Worm (Caenorhabditis elegans) whole organism, young adult: ENCODE measurements around the gene srg-68.

Source experiments
- C06A6.2 ChIP-seq: fragments of 200-800 bp; sonication (Bioruptor generic); conservative IDR thresholded peaks from 2 replicates; pipeline ENCODE4 v1.3.6; 2022; ENCODE audit warnings: missing genetic modification characterization, missing compliant biosample characterization
- Y53G8AR.9 ChIP-seq: fragments of 200-800 bp; sonication (Bioruptor generic); conservative IDR thresholded peaks from 2 replicates; pipeline ENCODE4 v1.3.6; 2022; ENCODE audit warnings: missing genetic modification reagents, missing genetic modification characterization, missing compliant biosample characterization
- attf-3 ChIP-seq: fragments of 200-800 bp; sonication (Bioruptor generic); conservative IDR thresholded peaks from 2 replicates; pipeline ENCODE4 v1.3.6; 2022; ENCODE audit warnings: missing genetic modification reagents, missing genetic modification characterization, missing compliant biosample characterization
- bed-1 ChIP-seq: fragments of 200-800 bp; sonication (Bioruptor generic); IDR thresholded peaks from 2 replicates; pipeline ENCODE4 v1.3.6; 2022; ENCODE audit warnings: missing genetic modification reagents, missing genetic modification characterization, missing compliant biosample characterization
- ets-4 ChIP-seq: fragments of 200-800 bp; sonication (Bioruptor generic); optimal IDR thresholded peaks from 2 replicates; lab custom pipeline; 2018; ENCODE audit warnings: mild to moderate bottlenecking, missing genetic modification characterization, missing compliant biosample characterization
- lir-1 ChIP-seq: fragments of 200-800 bp; sonication (Bioruptor generic); conservative IDR thresholded peaks from 2 replicates; pipeline ENCODE4 v1.3.6; 2022; ENCODE audit warnings: missing genetic modification reagents, missing genetic modification characterization, missing compliant biosample characterization
- rcor-1 ChIP-seq: fragments of 200-800 bp; sonication (Bioruptor generic); IDR thresholded peaks from 2 replicates; pipeline ENCODE4 v1.3.6; 2022; ENCODE audit warnings: missing genetic modification reagents, missing genetic modification characterization, missing compliant biosample characterization

DNA sequence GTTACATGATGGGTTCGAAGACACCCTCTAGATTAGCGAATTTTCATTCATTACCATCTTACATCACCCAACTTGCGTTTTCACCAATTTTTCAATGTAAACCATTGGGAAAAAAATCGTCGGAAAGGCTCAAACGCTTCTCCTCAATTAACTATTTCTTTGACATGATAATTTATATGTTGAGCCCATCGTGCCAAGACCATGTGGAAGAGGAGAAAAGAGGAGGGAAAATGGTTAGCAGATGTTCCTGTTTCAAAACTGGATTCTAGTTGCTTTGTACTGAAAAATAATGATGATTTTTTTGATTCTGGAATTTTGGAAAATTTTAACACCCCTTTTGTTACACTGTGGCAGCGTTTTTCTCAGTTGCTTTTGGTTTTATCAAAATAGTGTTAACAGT is 21.2 kb downstream of the srg-68 start:
- TF ChIP-seq C06A6.2 (GFP tag; lab: Robert Waterston, UW) (no peak), attf-3 (GFP tag; lab: Robert Waterston, UW) (no peak), Y53G8AR.9 (GFP tag; lab: Robert Waterston, UW) (no peak), bed-1 (no peak), lir-1 (GFP tag; lab: Robert Waterston, UW) (no peak), rcor-1 (no peak), ets-4 (GFP tag; lab: Kevin White, UChicago) (no peak)
